Fruit fly (Drosophila melanogaster) Kc167 (cell line): ENCODE results near the gene RtGEF.

Experiments
- Myc ChIP-seq: fragments of >200 bp; optimal IDR thresholded peaks from 2 replicates; lab custom pipeline; 2017; ENCODE audit warnings: missing external identifiers
- h ChIP-seq: fragments of >200 bp; optimal IDR thresholded peaks from 3 replicates; lab custom pipeline; 2018; ENCODE audit warnings: missing external identifiers
- insv ChIP-seq: fragments of >200 bp; optimal IDR thresholded peaks from 3 replicates; lab custom pipeline; 2018; ENCODE audit warnings: missing external identifiers
- psq ChIP-seq: fragments of >200 bp; optimal IDR thresholded peaks from 2 replicates; lab custom pipeline; 2017; ENCODE audit warnings: missing external identifiers
- ttk ChIP-seq: sonication (Bioruptor generic); optimal IDR thresholded peaks from 2 replicates; lab custom pipeline; 2017; ENCODE audit warnings: missing external identifiers

dm6 chr2L:20399239-20399638 lies 49.0 kb downstream of the RtGEF start:
- no peak for TF ChIP-seq h (lab: Kevin White, UChicago)
- TF ChIP-seq ttk (lab: Kevin White, UChicago), result no peak
- no peak for TF ChIP-seq psq (lab: Kevin White, UChicago)
- no peak for TF ChIP-seq insv
- no peak for TF ChIP-seq Myc
